Worm (Caenorhabditis elegans) whole organism, L3 larva: ENCODE measurements around the gene F44D12.19.

Source experiments
- R02D3.7 ChIP-seq: fragments of 150-350 bp; optimal IDR thresholded peaks from 2 replicates; lab custom pipeline; 2014; ENCODE audit warnings: missing biosample characterization, missing genetic modification characterization
- ZK546.5 ChIP-seq: sonication (generic microtip); optimal IDR thresholded peaks from 2 replicates; lab custom pipeline; 2017; ENCODE audit warnings: missing biosample characterization, missing genetic modification characterization
- aly-2 ChIP-seq: fragments of 150-350 bp; optimal IDR thresholded peaks from 2 replicates; lab custom pipeline; 2014; ENCODE audit warnings: missing biosample characterization, missing genetic modification characterization
- ceh-16 ChIP-seq: sonication (generic microtip); optimal IDR thresholded peaks from 2 replicates; lab custom pipeline; 2017; ENCODE audit warnings: missing biosample characterization, missing genetic modification characterization
- daf-12 ChIP-seq: fragments of 150-350 bp; optimal IDR thresholded peaks from 2 replicates; lab custom pipeline; 2014; ENCODE audit warnings: missing biosample characterization, missing genetic modification reagents, missing genetic modification characterization
- egl-27 ChIP-seq: sonication (generic microtip); optimal IDR thresholded peaks from 4 replicates; lab custom pipeline; 2017; ENCODE audit warnings: missing biosample characterization, missing genetic modification reagents, missing genetic modification characterization
- egl-5 ChIP-seq: fragments of 150-350 bp; optimal IDR thresholded peaks from 2 replicates; lab custom pipeline; 2017; ENCODE audit warnings: missing biosample characterization, missing genetic modification reagents, missing genetic modification characterization, inconsistent platforms
- elt-1 ChIP-seq: fragments of 150-350 bp; optimal IDR thresholded peaks from 2 replicates; lab custom pipeline; 2014; ENCODE audit warnings: missing biosample characterization, missing genetic modification characterization
- eor-1 ChIP-seq, 2 experiments: fragments of 150-350 bp; optimal IDR thresholded peaks; 2 replicates each; lab custom pipeline; 2014 to 2018; ENCODE audit warnings: missing biosample characterization in 2 of 2, missing genetic modification characterization in 2 of 2
- fkh-2 ChIP-seq: fragments of 150-350 bp; optimal IDR thresholded peaks from 2 replicates; lab custom pipeline; 2014; ENCODE audit warnings: missing biosample characterization, missing genetic modification reagents, missing genetic modification characterization
- fos-1 ChIP-seq: fragments of 150-350 bp; optimal IDR thresholded peaks from 2 replicates; lab custom pipeline; 2014; ENCODE audit warnings: missing biosample characterization, missing genetic modification characterization
- jun-1 ChIP-seq: fragments of 150-350 bp; optimal IDR thresholded peaks from 2 replicates; lab custom pipeline; 2014; ENCODE audit warnings: missing biosample characterization, missing genetic modification reagents, missing genetic modification characterization
- lin-39 ChIP-seq: fragments of 150-350 bp; optimal IDR thresholded peaks from 2 replicates; lab custom pipeline; 2018; ENCODE audit warnings: missing biosample characterization, missing genetic modification reagents, missing genetic modification characterization
- lsy-12 ChIP-seq: sonication (generic microtip); optimal IDR thresholded peaks from 2 replicates; lab custom pipeline; 2016; ENCODE audit warnings: mild to moderate bottlenecking, missing genetic modification characterization, missing compliant biosample characterization
- mdl-1 ChIP-seq: fragments of 150-350 bp; optimal IDR thresholded peaks from 2 replicates; lab custom pipeline; 2014; ENCODE audit warnings: missing biosample characterization, missing genetic modification characterization
- mml-1 ChIP-seq: fragments of 150-350 bp; sonication (generic microtip); optimal IDR thresholded peaks from 3 replicates; lab custom pipeline; 2014; ENCODE audit warnings: missing biosample characterization, missing genetic modification characterization
- nhr-12 ChIP-seq: fragments of 150-350 bp; optimal IDR thresholded peaks from 2 replicates; lab custom pipeline; 2014; ENCODE audit warnings: missing biosample characterization, missing genetic modification characterization
- nhr-23 ChIP-seq: fragments of 150-350 bp; optimal IDR thresholded peaks from 2 replicates; lab custom pipeline; 2014; ENCODE audit warnings: missing biosample characterization, missing genetic modification reagents, missing genetic modification characterization
- nhr-237 ChIP-seq: fragments of 150-350 bp; optimal IDR thresholded peaks from 2 replicates; lab custom pipeline; 2014; ENCODE audit warnings: missing biosample characterization, missing genetic modification characterization
- nhr-25 ChIP-seq: sonication (generic microtip); optimal IDR thresholded peaks from 2 replicates; lab custom pipeline; 2017; ENCODE audit warnings: missing biosample characterization, missing genetic modification characterization
- nhr-28 ChIP-seq: fragments of 150-350 bp; optimal IDR thresholded peaks from 2 replicates; lab custom pipeline; 2014; ENCODE audit warnings: missing biosample characterization, missing genetic modification characterization
- nhr-43 ChIP-seq: sonication (generic microtip); optimal IDR thresholded peaks from 2 replicates; lab custom pipeline; 2016; ENCODE audit warnings: mild to moderate bottlenecking, missing genetic modification characterization, missing compliant biosample characterization; ENCODE audit not compliant: poor library complexity, severe bottlenecking
- nhr-67 ChIP-seq: fragments of 150-350 bp; optimal IDR thresholded peaks from 2 replicates; lab custom pipeline; 2014; ENCODE audit warnings: missing biosample characterization, missing genetic modification characterization
- pha-4 ChIP-seq: fragments of 150-350 bp; optimal IDR thresholded peaks from 2 replicates; lab custom pipeline; 2014; ENCODE audit warnings: missing biosample characterization, missing genetic modification reagents, missing genetic modification characterization
- pqm-1 ChIP-seq: fragments of 150-350 bp; optimal IDR thresholded peaks from 2 replicates; lab custom pipeline; 2017; ENCODE audit warnings: missing biosample characterization, missing genetic modification characterization, inconsistent platforms
- sea-2 ChIP-seq: fragments of 150-350 bp; sonication (generic microtip); optimal IDR thresholded peaks from 4 replicates; lab custom pipeline; 2014; ENCODE audit warnings: missing biosample characterization, missing genetic modification reagents, missing genetic modification characterization
- skn-1 ChIP-seq: fragments of 150-350 bp; optimal IDR thresholded peaks from 2 replicates; lab custom pipeline; 2014; ENCODE audit warnings: missing biosample characterization, missing genetic modification characterization
- tbx-2 ChIP-seq: sonication (generic microtip); optimal IDR thresholded peaks from 2 replicates; lab custom pipeline; 2016; ENCODE audit warnings: mild to moderate bottlenecking, missing genetic modification characterization, missing compliant biosample characterization
- unc-62 ChIP-seq: fragments of 150-350 bp; sonication (generic microtip); optimal IDR thresholded peaks from 4 replicates; lab custom pipeline; 2014; ENCODE audit warnings: missing biosample characterization, missing genetic modification reagents, missing genetic modification characterization
- ztf-11 ChIP-seq: fragments of 150-350 bp; optimal IDR thresholded peaks from 2 replicates; lab custom pipeline; 2014; ENCODE audit warnings: missing biosample characterization, missing genetic modification characterization
- ztf-4 ChIP-seq: fragments of 150-350 bp; optimal IDR thresholded peaks from 2 replicates; lab custom pipeline; 2014; ENCODE audit warnings: missing biosample characterization, missing genetic modification characterization

The F44D12.19 gene

ce11 chrIV:10033053-10033452 lies 11.7 kb downstream of the F44D12.19 start, which contains the start of gene F44D12.6:
Gene F44D12.6, plus strand, starts transcription at chrIV:10033353.
- TF ChIP-seq nhr-43, result no peak
- no peak for TF ChIP-seq nhr-12 (tag; lab: Kevin White, UChicago)
- TF ChIP-seq fos-1 (tag; lab: Kevin White, UChicago), result no peak
- TF ChIP-seq unc-62, result no peak
- no peak for TF ChIP-seq fkh-2
- no peak for TF ChIP-seq jun-1
- no peak for TF ChIP-seq daf-12 (tag; lab: Kevin White, UChicago)
- no peak for TF ChIP-seq nhr-28 (tag; lab: Kevin White, UChicago)
- no peak for TF ChIP-seq nhr-67 (tag; lab: Kevin White, UChicago)

ce11 chrIV:10036966-10037365 lies 15.6 kb downstream of the F44D12.19 start, which contains the start of gene F44D12.10:
Gene F44D12.10, minus strand, starts transcription at chrIV:10037066.
- TF ChIP-seq nhr-25 (tag; lab: Kevin White, UChicago) (no peak), fos-1 (tag; lab: Kevin White, UChicago) (no peak), lsy-12 (tag; lab: Kevin White, UChicago) (no peak), ZK546.5 (tag; lab: Kevin White, UChicago) (no peak), mml-1 (no peak), ceh-16 (tag; lab: Kevin White, UChicago) (no peak), nhr-28 (tag; lab: Kevin White, UChicago) (no peak), elt-1 (no peak), egl-5 (tag; lab: Kevin White, UChicago) (no peak), nhr-12 (tag; lab: Kevin White, UChicago) (no peak), lin-39 (tag; lab: Kevin White, UChicago) (no peak)
- TF ChIP-seq, all 47 proteins: peak for 0

- TF ChIP-seq fos-1 (tag; lab: Kevin White, UChicago) (no peak), pha-4 (tag; lab: Kevin White, UChicago) (no peak), aly-2 (tag; lab: Kevin White, UChicago) (no peak)
Observed at ce11 chrIV:10040803-10041202, 19.4 kb downstream of the F44D12.19 start, which contains the start of gene dhs-31. Gene dhs-31, minus strand, starts transcription at chrIV:10040903.

ce11 chrIV:10042881-10043280 lies 21.5 kb downstream of the F44D12.19 start, which contains the start of gene frk-1:
Gene frk-1, plus strand, starts transcription at chrIV:10043181.
- TF ChIP-seq mdl-1 (tag; lab: Kevin White, UChicago), result no peak
- no peak for TF ChIP-seq mml-1
- no peak for TF ChIP-seq skn-1 (tag; lab: Kevin White, UChicago)
- TF ChIP-seq ztf-4 (tag; lab: Kevin White, UChicago), result no peak
- TF ChIP-seq jun-1, result no peak
- TF ChIP-seq fos-1 (tag; lab: Kevin White, UChicago), result no peak
- no peak for TF ChIP-seq sea-2 (GFP tag; lab: Kevin White, UChicago)
- TF ChIP-seq aly-2 (tag; lab: Kevin White, UChicago), result no peak
- no peak for TF ChIP-seq ceh-16 (tag; lab: Kevin White, UChicago)
- TF ChIP-seq egl-27, result no peak
- no peak for TF ChIP-seq eor-1 (tag; optimal IDR thresholded peaks at IDR 0.05; lab: Kevin White, UChicago)
- TF ChIP-seq tbx-2 (tag; lab: Kevin White, UChicago), result no peak
- TF ChIP-seq unc-62, result no peak
- TF ChIP-seq R02D3.7, result no peak
- no peak for TF ChIP-seq nhr-25 (tag; lab: Kevin White, UChicago)
- no peak for TF ChIP-seq nhr-237 (tag; lab: Kevin White, UChicago)
- TF ChIP-seq nhr-43, result no peak

ce11 chrIV:10046005-10046404 lies 24.6 kb downstream of the F44D12.19 start:
- TF ChIP-seq lin-39 (tag; lab: Kevin White, UChicago) (peak; percentile 1), fos-1 (tag; lab: Kevin White, UChicago) (no peak)
- TF ChIP-seq, all 47 proteins: peak for 1

DNA sequence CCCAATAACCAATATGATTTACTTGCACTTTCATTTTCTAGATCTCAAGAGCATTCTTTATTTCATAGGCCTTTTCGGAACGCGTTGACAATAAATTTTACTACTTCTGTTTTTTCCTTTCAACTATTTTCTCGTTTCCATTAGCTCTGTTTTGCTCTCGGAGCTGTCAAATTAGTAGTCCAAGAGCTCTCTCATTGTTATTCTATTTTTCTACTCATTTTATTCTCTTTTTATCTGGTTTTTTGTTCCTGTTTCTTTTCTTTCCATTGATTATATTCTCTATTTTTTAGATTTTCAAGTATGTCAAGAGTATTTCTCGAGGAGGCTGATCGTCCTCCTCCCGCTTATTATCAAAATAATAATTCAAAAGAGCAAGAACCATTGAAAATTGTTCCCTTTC lies 25.7 kb downstream of the F44D12.19 start, which contains the start of gene T04B2.3:
T04B2.3 (plus strand) TSS at position 301 of the 400 bp plus-strand sequence.
- TF ChIP-seq egl-5 (tag; lab: Kevin White, UChicago), result no peak
- TF ChIP-seq ztf-11 (tag; lab: Kevin White, UChicago), result no peak
- TF ChIP-seq jun-1, result no peak
- no peak for TF ChIP-seq pqm-1 (tag; lab: Kevin White, UChicago)
- TF ChIP-seq nhr-23 (tag; lab: Kevin White, UChicago), result no peak
- TF ChIP-seq nhr-43, result no peak
- no peak for TF ChIP-seq mml-1
